Worm (Caenorhabditis elegans) whole organism, L1 larva: ENCODE measurements around the gene F38B7.11.

Experiments used
- C04F5.9 ChIP-seq: sonication (generic microtip); optimal IDR thresholded peaks from 2 replicates; lab custom pipeline; 2016; ENCODE audit warnings: missing genetic modification characterization, missing compliant biosample characterization
- Y116A8C.19 ChIP-seq: sonication (generic microtip); optimal IDR thresholded peaks from 2 replicates; lab custom pipeline; 2016; ENCODE audit warnings: missing compliant biosample characterization, missing genetic modification characterization, borderline replicate concordance
- ama-1 ChIP-seq: fragments of 150-350 bp; optimal IDR thresholded peaks from 2 replicates; lab custom pipeline; 2014
- blmp-1 ChIP-seq: fragments of 150-350 bp; optimal IDR thresholded peaks from 2 replicates; lab custom pipeline; 2014; ENCODE audit warnings: missing biosample characterization, missing genetic modification characterization
- ceh-63 ChIP-seq: fragments of 200-800 bp; sonication (Bioruptor generic); optimal IDR thresholded peaks from 2 replicates; lab custom pipeline; 2018; ENCODE audit warnings: mild to moderate bottlenecking, missing genetic modification characterization, missing compliant biosample characterization
- ceh-8 ChIP-seq: fragments of 200-800 bp; sonication (Bioruptor generic); optimal IDR thresholded peaks from 2 replicates; lab custom pipeline; 2018; ENCODE audit warnings: mild to moderate bottlenecking, missing genetic modification characterization, moderate library complexity, missing compliant biosample characterization
- ces-1 ChIP-seq: fragments of 150-350 bp; optimal IDR thresholded peaks from 2 replicates; lab custom pipeline; 2014; ENCODE audit warnings: missing biosample characterization, missing genetic modification reagents, missing genetic modification characterization
- dpl-1 ChIP-seq, 3 experiments: fragments of 150-350 bp in 2 of 3; sonication (generic microtip) in 1 of 3; optimal IDR thresholded peaks; 2 replicates each; lab custom pipeline; 2014 to 2017; ENCODE audit warnings: missing biosample characterization in 3 of 3, missing genetic modification characterization in 3 of 3, missing genetic modification reagents in 3 of 3
- efl-1 ChIP-seq, 4 experiments: fragments of 150-350 bp; optimal IDR thresholded peaks in 3 of 4; peaks in 1 of 4; 1 replicate in 1 of 4; 2 replicates in 3 of 4; lab custom pipeline; 2014; ENCODE audit warnings: missing biosample characterization in 2 of 4, missing genetic modification characterization in 2 of 4, missing genetic modification reagents in 2 of 4
- efl-3 ChIP-seq: fragments of 200-800 bp; sonication (Bioruptor generic); optimal IDR thresholded peaks from 2 replicates; lab custom pipeline; 2018; ENCODE audit warnings: mild to moderate bottlenecking, missing genetic modification characterization, missing compliant biosample characterization
- egl-13 ChIP-seq: sonication (generic microtip); optimal IDR thresholded peaks from 2 replicates; lab custom pipeline; 2016; ENCODE audit warnings: missing genotype, missing genetic modification reagents, missing genetic modification characterization, missing compliant biosample characterization
- egl-27 ChIP-seq, 2 experiments: fragments of 150-350 bp in 1 of 2; sonication (generic microtip); optimal IDR thresholded peaks; 3 replicates each; lab custom pipeline; 2017 to 2018; ENCODE audit warnings: missing biosample characterization in 2 of 2, missing genetic modification characterization in 2 of 2, missing genetic modification reagents in 2 of 2
- elt-3 ChIP-seq, 6 experiments: fragments of 150-350 bp in 1 of 6; sonication (generic microtip); optimal IDR thresholded peaks; 2 replicates each; lab custom pipeline; 2017 to 2018; ENCODE audit warnings: missing biosample characterization in 6 of 6, missing genetic modification characterization in 6 of 6, inconsistent platforms in 1 of 6
- fos-1 ChIP-seq: fragments of 150-350 bp; optimal IDR thresholded peaks from 2 replicates; lab custom pipeline; 2014; ENCODE audit warnings: missing biosample characterization, missing genetic modification characterization
- grh-1 ChIP-seq: fragments of 200-800 bp; sonication (Bioruptor generic); IDR thresholded peaks from 2 replicates; pipeline ENCODE4 v1.3.6; 2022; ENCODE audit warnings: missing genetic modification reagents, missing genetic modification characterization, missing compliant biosample characterization
- hlh-4 ChIP-seq: sonication (generic microtip); optimal IDR thresholded peaks from 2 replicates; lab custom pipeline; 2016; ENCODE audit warnings: mild to moderate bottlenecking, missing genetic modification characterization, missing compliant biosample characterization
- hpl-2 ChIP-seq: fragments of 150-350 bp; optimal IDR thresholded peaks from 2 replicates; lab custom pipeline; 2014; ENCODE audit warnings: missing biosample characterization, missing genetic modification reagents, missing genetic modification characterization
- jun-1 ChIP-seq: fragments of 150-350 bp; optimal IDR thresholded peaks from 2 replicates; lab custom pipeline; 2014; ENCODE audit warnings: missing biosample characterization, missing genetic modification reagents, missing genetic modification characterization
- lin-13 ChIP-seq: fragments of 150-350 bp; optimal IDR thresholded peaks from 2 replicates; lab custom pipeline; 2014; ENCODE audit warnings: missing biosample characterization, missing genetic modification reagents, missing genetic modification characterization
- lin-14 ChIP-seq: fragments of 200-800 bp; sonication (Bioruptor generic); optimal IDR thresholded peaks from 2 replicates; lab custom pipeline; 2018; ENCODE audit warnings: mild to moderate bottlenecking, missing genetic modification characterization, moderate library complexity, missing compliant biosample characterization
- lin-15B ChIP-seq: fragments of 150-350 bp; sonication (generic microtip); optimal IDR thresholded peaks from 3 replicates; lab custom pipeline; 2014; ENCODE audit warnings: missing biosample characterization, missing genetic modification characterization
- lin-35 ChIP-seq, 2 experiments: fragments of 150-350 bp; optimal IDR thresholded peaks; 2 replicates each; lab custom pipeline; 2014; ENCODE audit warnings: missing biosample characterization in 2 of 2, missing genetic modification characterization in 2 of 2, missing genetic modification reagents in 2 of 2
- lin-39 ChIP-seq: fragments of 150-350 bp; optimal IDR thresholded peaks from 2 replicates; lab custom pipeline; 2014; ENCODE audit warnings: missing biosample characterization, missing genetic modification reagents, missing genetic modification characterization
- lsy-2 ChIP-seq, 2 experiments: fragments of 150-350 bp; optimal IDR thresholded peaks; 2 replicates each; lab custom pipeline; 2014; ENCODE audit warnings: missing biosample characterization in 2 of 2, missing genetic modification characterization in 2 of 2
- mab-9 ChIP-seq: fragments of 200-800 bp; sonication (Bioruptor generic); IDR thresholded peaks from 2 replicates; pipeline ENCODE4 v1.3.6; 2022; ENCODE audit warnings: missing genetic modification reagents, missing genetic modification characterization, missing compliant biosample characterization
- mdl-1 ChIP-seq, 2 experiments: fragments of 150-350 bp; optimal IDR thresholded peaks; 2 replicates each; lab custom pipeline; 2014 to 2017; ENCODE audit warnings: missing biosample characterization in 2 of 2, missing genetic modification characterization in 2 of 2, inconsistent platforms in 1 of 2
- mep-1 ChIP-seq: fragments of 150-350 bp; optimal IDR thresholded peaks from 2 replicates; lab custom pipeline; 2014; ENCODE audit warnings: missing biosample characterization, missing genetic modification characterization
- nhr-11 ChIP-seq: fragments of 150-350 bp; optimal IDR thresholded peaks from 2 replicates; lab custom pipeline; 2014; ENCODE audit warnings: missing biosample characterization, missing genetic modification characterization
- nhr-20 ChIP-seq: sonication (generic microtip); optimal IDR thresholded peaks from 2 replicates; lab custom pipeline; 2016; ENCODE audit warnings: mild to moderate bottlenecking, missing genetic modification characterization, missing compliant biosample characterization
- nhr-237 ChIP-seq: fragments of 150-350 bp; optimal IDR thresholded peaks from 2 replicates; lab custom pipeline; 2014; ENCODE audit warnings: missing biosample characterization, missing genetic modification characterization
- nhr-71 ChIP-seq: sonication (generic microtip); optimal IDR thresholded peaks from 2 replicates; lab custom pipeline; 2016; ENCODE audit warnings: mild to moderate bottlenecking, missing genetic modification characterization, moderate library complexity, missing compliant biosample characterization
- nhr-77 ChIP-seq: fragments of 150-350 bp; optimal IDR thresholded peaks from 2 replicates; lab custom pipeline; 2014; ENCODE audit warnings: missing biosample characterization, missing genetic modification characterization
- nhr-84 ChIP-seq: sonication (generic microtip); optimal IDR thresholded peaks from 2 replicates; lab custom pipeline; 2017; ENCODE audit warnings: missing biosample characterization, missing genetic modification characterization
- nhr-85 ChIP-seq: sonication (generic microtip); peaks from one replicate; lab custom pipeline; 2016; ENCODE audit warnings: missing genetic modification characterization, inconsistent platforms, missing compliant biosample characterization
- nhr-90 ChIP-seq: sonication (generic microtip); optimal IDR thresholded peaks from 2 replicates; lab custom pipeline; 2016; ENCODE audit warnings: mild to moderate bottlenecking, missing genetic modification characterization, missing compliant biosample characterization; ENCODE audit not compliant: poor library complexity
- pag-3 ChIP-seq: sonication (generic microtip); optimal IDR thresholded peaks from 2 replicates; lab custom pipeline; 2017; ENCODE audit warnings: missing genetic modification characterization, mild to moderate bottlenecking, missing compliant biosample characterization, antibody characterized with exemption, borderline replicate concordance; ENCODE audit not compliant: insufficient read depth
- pax-3 ChIP-seq: fragments of 200-800 bp; sonication (Bioruptor generic); optimal IDR thresholded peaks from 2 replicates; lab custom pipeline; 2018; ENCODE audit warnings: mild to moderate bottlenecking, missing genetic modification characterization, moderate library complexity, missing compliant biosample characterization
- rnt-1 ChIP-seq: sonication (generic microtip); optimal IDR thresholded peaks from 2 replicates; lab custom pipeline; 2016; ENCODE audit warnings: mild to moderate bottlenecking, missing genetic modification characterization, moderate library complexity, missing compliant biosample characterization
- skn-1 ChIP-seq: fragments of 150-350 bp; optimal IDR thresholded peaks from 2 replicates; lab custom pipeline; 2014; ENCODE audit warnings: missing biosample characterization, missing genetic modification characterization
- snu-23 ChIP-seq: sonication (generic microtip); optimal IDR thresholded peaks from 2 replicates; lab custom pipeline; 2016; ENCODE audit warnings: missing genetic modification characterization, missing compliant biosample characterization
- sptf-1 ChIP-seq: fragments of 150-350 bp; optimal IDR thresholded peaks from 2 replicates; lab custom pipeline; 2014; ENCODE audit warnings: missing biosample characterization, missing genetic modification characterization
- swsn-7 ChIP-seq: sonication (generic microtip); optimal IDR thresholded peaks from 2 replicates; lab custom pipeline; 2016; ENCODE audit warnings: missing genetic modification characterization, missing compliant biosample characterization
- tbx-2 ChIP-seq: sonication (generic microtip); optimal IDR thresholded peaks from 2 replicates; lab custom pipeline; 2016; ENCODE audit warnings: missing genetic modification characterization, missing compliant biosample characterization
- unc-30 ChIP-seq: sonication (generic microtip); optimal IDR thresholded peaks from 2 replicates; lab custom pipeline; 2017; ENCODE audit warnings: missing biosample characterization, missing genetic modification characterization
- unc-62 ChIP-seq: fragments of 150-350 bp; optimal IDR thresholded peaks from 2 replicates; lab custom pipeline; 2014; ENCODE audit warnings: missing biosample characterization, missing genetic modification reagents, missing genetic modification characterization
- vab-15 ChIP-seq: sonication (generic microtip); optimal IDR thresholded peaks from 2 replicates; lab custom pipeline; 2017; ENCODE audit warnings: missing genotype, mild to moderate bottlenecking, missing genetic modification characterization, missing compliant biosample characterization
- xbp-1 ChIP-seq: sonication (generic microtip); optimal IDR thresholded peaks from 2 replicates; lab custom pipeline; 2016; ENCODE audit warnings: missing genetic modification characterization, missing compliant biosample characterization

Gene F38B7.11

DNA sequence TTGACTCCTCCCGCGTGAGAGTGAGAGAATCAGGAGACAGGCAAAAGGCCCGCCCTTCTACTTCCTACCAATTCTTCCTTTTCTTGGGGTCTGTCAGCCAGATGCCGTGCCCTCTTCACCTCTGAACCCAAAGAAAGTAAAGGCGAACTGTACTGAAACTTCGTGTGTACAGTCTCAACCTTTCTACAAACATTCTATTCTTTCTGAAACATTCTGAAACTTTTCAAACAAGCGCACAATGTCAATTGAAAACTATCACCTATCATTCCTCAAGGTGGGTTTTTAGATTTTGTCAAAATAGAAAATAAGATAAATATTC lies 14.4 kb upstream of the F38B7.11 start:
- TF ChIP-seq tbx-2 (tag; lab: Kevin White, UChicago) (no peak), snu-23 (GFP tag; lab: Kevin White, UChicago) (no peak), unc-30 (tag; lab: Kevin White, UChicago) (no peak), ceh-63 (GFP tag; lab: Kevin White, UChicago) (no peak), lin-15B (no peak), nhr-77 (tag; lab: Kevin White, UChicago) (no peak), lin-14 (GFP tag; lab: Kevin White, UChicago) (no peak), ceh-8 (GFP tag; lab: Kevin White, UChicago) (no peak), efl-3 (GFP tag; lab: Kevin White, UChicago) (no peak), xbp-1 (no peak), vab-15 (tag; lab: Kevin White, UChicago) (no peak), unc-62 (GFP tag; lab: Kevin White, UChicago) (no peak), lin-39 (tag; lab: Kevin White, UChicago) (no peak), nhr-20 (tag; lab: Kevin White, UChicago) (no peak), ama-1 (lab: Kevin White, UChicago) (no peak), egl-13 (no peak)
- TF ChIP-seq, all 84 proteins: peak for 0

DNA sequence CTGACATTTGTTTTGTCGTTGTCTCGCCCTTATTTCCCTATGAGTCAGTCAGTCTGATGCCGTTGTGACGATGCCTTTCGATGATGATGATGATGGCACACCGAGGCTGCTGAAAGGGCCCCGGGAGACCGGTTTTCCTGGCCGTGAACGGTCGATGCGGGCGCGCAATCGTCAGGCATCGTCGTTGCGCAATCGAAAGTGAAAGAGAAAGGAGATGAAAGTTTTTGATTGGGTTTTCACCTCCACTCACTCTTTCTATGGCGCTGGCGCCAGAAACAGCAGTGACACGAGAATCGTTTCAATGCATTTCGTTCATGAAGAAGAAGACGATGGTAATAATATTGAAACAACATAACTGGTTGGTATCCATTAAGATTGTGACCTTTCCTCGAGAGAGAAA lies 13.9 kb upstream of the F38B7.11 start:
- TF ChIP-seq nhr-71 (tag; lab: Kevin White, UChicago) = peak; percentile 66
- no peak for TF ChIP-seq nhr-237
- TF ChIP-seq efl-1 (optimal IDR thresholded peaks at IDR 0.05; lab: Kevin White, UChicago) = peak; percentile 1 to 14
- TF ChIP-seq efl-1 (GFP tag; optimal IDR thresholded peaks at IDR 0.05 in 1 of 2; lab: Kevin White, UChicago) = peak in 1 of 2 experiments; percentile 90
- TF ChIP-seq fos-1 (tag; lab: Kevin White, UChicago) = no peak
- no peak for TF ChIP-seq egl-13
- no peak for TF ChIP-seq hpl-2 (GFP tag; lab: Kevin White, UChicago)
- TF ChIP-seq pax-3 (tag; lab: Kevin White, UChicago) = peak; percentile 27
- no peak for TF ChIP-seq nhr-84 (tag; lab: Kevin White, UChicago)
- peak; percentile 51 for TF ChIP-seq snu-23 (GFP tag; lab: Kevin White, UChicago)
- peak; percentile 9 for TF ChIP-seq swsn-7
- TF ChIP-seq lin-13 (GFP tag; lab: Kevin White, UChicago) = peak; percentile 13
- TF ChIP-seq dpl-1 (GFP tag; optimal IDR thresholded peaks at IDR 0.05; lab: Kevin White, UChicago) = peak in 1 of 3 experiments; percentile 8
- peak; percentile 41 for TF ChIP-seq rnt-1
- TF ChIP-seq pag-3 = peak; percentile 59
- TF ChIP-seq sptf-1 = no peak
- TF ChIP-seq nhr-85 (tag; lab: Kevin White, UChicago) = peak; percentile 99
- peak; percentile 60 for TF ChIP-seq nhr-90 (tag; lab: Kevin White, UChicago)
- peak in 1 of 2 experiments; percentile 58 for TF ChIP-seq egl-27 (tag; optimal IDR thresholded peaks at IDR 0.05; lab: Kevin White, UChicago)
- TF ChIP-seq blmp-1 (tag; lab: Kevin White, UChicago) = peak; percentile 100
- peak; percentile 63 for TF ChIP-seq nhr-20 (tag; lab: Kevin White, UChicago)
- TF ChIP-seq lsy-2 (tag; optimal IDR thresholded peaks at IDR 0.05; lab: Kevin White, UChicago) = peak in 1 of 2 experiments; percentile 50
- TF ChIP-seq C04F5.9 (tag; lab: Kevin White, UChicago) = no peak
- peak; percentile 27 for TF ChIP-seq skn-1
- TF ChIP-seq Y116A8C.19 (tag; lab: Kevin White, UChicago) = no peak
- TF ChIP-seq lin-35 (GFP tag; optimal IDR thresholded peaks at IDR 0.05; lab: Kevin White, UChicago) = peak in 1 of 2 experiments; percentile 31
- TF ChIP-seq ces-1 = no peak
- peak; percentile 14 for TF ChIP-seq jun-1 (tag; lab: Kevin White, UChicago)
- TF ChIP-seq elt-3 (tag; optimal IDR thresholded peaks at IDR 0.05; lab: Kevin White, UChicago) = peak in 4 of 6 experiments; percentile 20 to 71 (median 39)
- peak; percentile 96 for TF ChIP-seq grh-1 (GFP tag; lab: Robert Waterston, UW)
- peak; percentile 88 for TF ChIP-seq lin-14 (GFP tag; lab: Kevin White, UChicago)
- no peak for TF ChIP-seq nhr-11
- TF ChIP-seq mep-1 (tag; lab: Kevin White, UChicago) = peak; percentile 1
- no peak for TF ChIP-seq hlh-4 (tag; lab: Kevin White, UChicago)
- TF ChIP-seq efl-3 (GFP tag; lab: Kevin White, UChicago) = peak; percentile 13
- TF ChIP-seq mdl-1 (tag; optimal IDR thresholded peaks at IDR 0.05; lab: Kevin White, UChicago) = peak in 1 of 2 experiments; percentile 57
- TF ChIP-seq mab-9 (GFP tag; lab: Robert Waterston, UW) = 0 out of 2 replicates have a peak, but pooled peaks have one; percentile 38
